Worm (Caenorhabditis elegans): ENCODE data around the gene ZK994.6.

The ZK994.6 gene

ce11 chrV:8462074-8462473 lies 45.1 kb downstream of the ZK994.6 start, which contains the start of the genes dnj-22 and natc-1 (continued):
- TF ChIP-seq rbr-2 (tag; optimal IDR thresholded peaks at IDR 0.05), result peak; percentile 54
- no peak for TF ChIP-seq pha-4 (GFP tag; IDR thresholded peaks at IDR 0.05)
- TF ChIP-seq pha-4 (tag; optimal IDR thresholded peaks at IDR 0.05), result peak; percentile 24
- TF ChIP-seq mdl-1 (tag; optimal IDR thresholded peaks at IDR 0.05), result peak in 1 of 2 experiments; percentile 42
- TF ChIP-seq duxl-1 (tag; optimal IDR thresholded peaks at IDR 0.05; ENCODE audit: poor library complexity), result peak; percentile 31
- TF ChIP-seq lin-15B (tag; optimal IDR thresholded peaks at IDR 0.05), result peak; percentile 4
- TF ChIP-seq F26F4.8 (GFP tag; conservative IDR thresholded peaks at IDR 0.05), result no peak
- TF ChIP-seq hlh-30 (tag; optimal IDR thresholded peaks at IDR 0.05; ENCODE audit: insufficient read depth), result peak; percentile 57
- no peak for TF ChIP-seq pqm-1 (tag; optimal IDR thresholded peaks at IDR 0.05)
- TF ChIP-seq ces-1 (GFP tag; optimal IDR thresholded peaks at IDR 0.05), result peak; percentile 36
- TF ChIP-seq ceh-62 (tag; optimal IDR thresholded peaks at IDR 0.05), result no peak
- no peak for TF ChIP-seq fos-1 (tag; optimal IDR thresholded peaks at IDR 0.05)
- TF ChIP-seq spr-1 (tag; optimal IDR thresholded peaks at IDR 0.05), result no peak
- peak; percentile 49 for TF ChIP-seq lin-13 (GFP tag; optimal IDR thresholded peaks at IDR 0.05)
- no peak for TF ChIP-seq sdz-12 (GFP tag; optimal IDR thresholded peaks at IDR 0.05)
- TF ChIP-seq lsy-2 (tag; optimal IDR thresholded peaks at IDR 0.05), result peak in 1 of 2 experiments; percentile 91
- TF ChIP-seq nhr-77 (tag; optimal IDR thresholded peaks at IDR 0.05), result peak; percentile 81

ce11 chrV:8460800-8461199 lies 46.4 kb downstream of the ZK994.6 start:
- no peak for TF ChIP-seq nhr-77 (tag; optimal IDR thresholded peaks at IDR 0.05)
- TF ChIP-seq mxl-3 (GFP tag; optimal IDR thresholded peaks at IDR 0.05), result no peak
- TF ChIP-seq daf-12 (tag; optimal IDR thresholded peaks at IDR 0.05), result no peak
- TF ChIP-seq mes-2 (tag; optimal IDR thresholded peaks at IDR 0.05; ENCODE audit: poor library complexity, severe bottlenecking), result peak; percentile 28
- peak; percentile 15 for TF ChIP-seq mep-1 (tag; optimal IDR thresholded peaks at IDR 0.05)
- no peak for TF ChIP-seq spr-3 (GFP tag; optimal IDR thresholded peaks at IDR 0.05)
- TF ChIP-seq skn-1 (tag; optimal IDR thresholded peaks at IDR 0.05), result no peak
- TF ChIP-seq lin-38 (GFP tag; IDR thresholded peaks at IDR 0.05), result peak; percentile 54
- TF ChIP-seq mdl-1 (tag; optimal IDR thresholded peaks at IDR 0.05), result no peak
- peak; percentile 9 for TF ChIP-seq aha-1 (tag)
- no peak for TF ChIP-seq ctbp-1 (GFP tag; IDR thresholded peaks at IDR 0.05)
- TF ChIP-seq nhr-11 (tag; optimal IDR thresholded peaks at IDR 0.05), result no peak
- TF ChIP-seq hif-1 (tag; optimal IDR thresholded peaks at IDR 0.05), result no peak
- TF ChIP-seq hlh-30 (tag; optimal IDR thresholded peaks at IDR 0.05; ENCODE audit: insufficient read depth), result peak; percentile 55
- peak in 1 of 2 experiments; percentile 17 for TF ChIP-seq lsy-2 (tag; optimal IDR thresholded peaks at IDR 0.05)
- no peak for TF ChIP-seq egl-43 (GFP tag; IDR thresholded peaks at IDR 0.05)
- TF ChIP-seq unc-130 (GFP tag; optimal IDR thresholded peaks at IDR 0.05), result no peak
- no peak for TF ChIP-seq lin-15B (tag; optimal IDR thresholded peaks at IDR 0.05)
- no peak for TF ChIP-seq R02D3.7 (tag; optimal IDR thresholded peaks at IDR 0.05)
- peak; percentile 8 for TF ChIP-seq dve-1 (tag; optimal IDR thresholded peaks at IDR 0.05; ENCODE audit: insufficient read depth)
- no peak for TF ChIP-seq ces-1 (GFP tag; optimal IDR thresholded peaks at IDR 0.05)

- TF ChIP-seq tra-1 (GFP tag; IDR thresholded peaks at IDR 0.05), result 0 out of 2 replicates have a peak, but pooled peaks have one; percentile 51
- TF ChIP-seq lin-15B (tag; optimal IDR thresholded peaks at IDR 0.05), result no peak
- TF ChIP-seq nhr-77 (tag; optimal IDR thresholded peaks at IDR 0.05), result peak; percentile 70
- no peak for TF ChIP-seq zip-11 (GFP tag; IDR thresholded peaks at IDR 0.05)
- TF ChIP-seq zag-1 (tag; optimal IDR thresholded peaks at IDR 0.05), result no peak
- no peak for TF ChIP-seq spr-1 (tag; optimal IDR thresholded peaks at IDR 0.05)
- TF ChIP-seq aha-1 (tag), result peak; percentile 69
- TF ChIP-seq nhr-48 (tag; optimal IDR thresholded peaks at IDR 0.05), result no peak
- TF ChIP-seq madf-9 (GFP tag; conservative IDR thresholded peaks at IDR 0.05), result no peak
- peak; percentile 37 for TF ChIP-seq pqm-1 (tag; optimal IDR thresholded peaks at IDR 0.05)
- no peak for TF ChIP-seq daf-19 (GFP tag; conservative IDR thresholded peaks at IDR 0.05)
- TF ChIP-seq nhr-28 (tag; optimal IDR thresholded peaks at IDR 0.05), result peak; percentile 47
- TF ChIP-seq hlh-11 (tag; optimal IDR thresholded peaks at IDR 0.05), result peak; percentile 59
- TF ChIP-seq ama-1 (optimal IDR thresholded peaks at IDR 0.05), result no peak
- peak in 1 of 2 experiments; percentile 31 for TF ChIP-seq unc-62 (GFP tag; optimal IDR thresholded peaks at IDR 0.05 in 1 of 2)
- no peak for TF ChIP-seq unc-62 (tag; optimal IDR thresholded peaks at IDR 0.05)
- TF ChIP-seq ctbp-1 (GFP tag; IDR thresholded peaks at IDR 0.05), result no peak
- TF ChIP-seq mxl-3 (GFP tag; optimal IDR thresholded peaks at IDR 0.05), result no peak
- no peak for TF ChIP-seq nhr-237 (tag; optimal IDR thresholded peaks at IDR 0.05)
- no peak for TF ChIP-seq nhr-41 (GFP tag; IDR thresholded peaks at IDR 0.05)
- TF ChIP-seq rbr-2 (tag; optimal IDR thresholded peaks at IDR 0.05), result no peak
- TF ChIP-seq daf-16 (GFP tag; optimal IDR thresholded peaks at IDR 0.05), result no peak
- peak; percentile 86 for TF ChIP-seq daf-16 (tag; optimal IDR thresholded peaks at IDR 0.05)
- TF ChIP-seq Y5F2A.4 (GFP tag; optimal IDR thresholded peaks at IDR 0.05), result no peak
- TF ChIP-seq dmd-6 (GFP tag; IDR thresholded peaks at IDR 0.05), result peak; percentile 88
These were observed 46.9 kb downstream of the ZK994.6 start, which contains the start of gene T23B12.6 for ce11 chrV:8460306-8460705. TSS of gene T23B12.6 (minus strand) at chrV:8460419.
